Worm (Caenorhabditis elegans) whole organism, midembryonic: ENCODE results near the gene srd-35.
A peak's percentile ranks its signal among the peaks of the same experiment; 100 is the strongest.

Source experiments
- T22C8.4 ChIP-seq: fragments of 200-800 bp; sonication (Bioruptor generic); IDR thresholded peaks from 2 replicates; pipeline ENCODE4 v1.3.6; 2022; ENCODE audit warnings: missing genetic modification characterization, missing compliant biosample characterization
- cog-1 ChIP-seq: sonication (generic microtip); optimal IDR thresholded peaks from 2 replicates; lab custom pipeline; 2016; ENCODE audit warnings: missing genetic modification characterization, missing compliant biosample characterization
- flt-1 ChIP-seq: fragments of 200-800 bp; sonication (Bioruptor generic); IDR thresholded peaks from 2 replicates; pipeline ENCODE4 v1.3.6; 2022; ENCODE audit warnings: missing genetic modification characterization, missing compliant biosample characterization
- klf-2 ChIP-seq: fragments of 200-800 bp; sonication (Bioruptor generic); conservative IDR thresholded peaks from 2 replicates; pipeline ENCODE4 v1.3.6; 2022; ENCODE audit warnings: missing genetic modification reagents, missing genetic modification characterization, missing compliant biosample characterization
- med-1 ChIP-seq: sonication (generic microtip); optimal IDR thresholded peaks from 2 replicates; lab custom pipeline; 2017; ENCODE audit warnings: missing genetic modification characterization, mild to moderate bottlenecking, missing compliant biosample characterization, antibody characterized with exemption, missing genetic modification reagents; ENCODE audit not compliant: insufficient read depth
- ref-1 ChIP-seq: fragments of 200-800 bp; sonication (Bioruptor generic); conservative IDR thresholded peaks from 2 replicates; pipeline ENCODE4 v1.3.6; 2022; ENCODE audit warnings: missing genetic modification reagents, missing genetic modification characterization, missing compliant biosample characterization
- tab-1 ChIP-seq: fragments of 200-800 bp; sonication (Bioruptor generic); IDR thresholded peaks from 2 replicates; pipeline ENCODE4 v1.3.6; 2022; ENCODE audit warnings: missing genetic modification characterization, missing compliant biosample characterization
- ztf-23 ChIP-seq: fragments of 200-800 bp; sonication (Bioruptor generic); IDR thresholded peaks from 2 replicates; pipeline ENCODE4 v1.3.6; 2022; ENCODE audit warnings: missing genetic modification reagents, missing genetic modification characterization, missing compliant biosample characterization
- ztf-29 ChIP-seq: fragments of 200-800 bp; sonication (Bioruptor generic); IDR thresholded peaks from 2 replicates; pipeline ENCODE4 v1.3.6; 2022; ENCODE audit warnings: missing genetic modification reagents, missing genetic modification characterization, missing compliant biosample characterization

Gene srd-35

ce11 chrV:13006754-13007153, 42.6 kb downstream of the srd-35 start:
- TF ChIP-seq ref-1, result no peak
- TF ChIP-seq ztf-23, result no peak
- TF ChIP-seq cog-1 (tag; lab: Kevin White, UChicago), result no peak
- TF ChIP-seq klf-2 (GFP tag; lab: Robert Waterston, UW), result no peak
- TF ChIP-seq T22C8.4 (GFP tag; lab: Robert Waterston, UW), result no peak
- no peak for TF ChIP-seq ztf-29
- TF ChIP-seq tab-1, result no peak
- TF ChIP-seq med-1 (GFP tag; lab: Kevin White, UChicago), result no peak
- no peak for TF ChIP-seq flt-1

- TF ChIP-seq klf-2 (GFP tag; lab: Robert Waterston, UW) (no peak), tab-1 (no peak), T22C8.4 (GFP tag; lab: Robert Waterston, UW) (no peak), flt-1 (no peak), cog-1 (tag; lab: Kevin White, UChicago) (no peak), ref-1 (no peak), ztf-23 (no peak), med-1 (GFP tag; lab: Kevin White, UChicago) (no peak), ztf-29 (no peak)
These were observed 44.6 kb downstream of the srd-35 start, which contains the start of gene F15B9.10 for ce11 chrV:13008825-13009224. Gene F15B9.10, minus strand, starts transcription at chrV:13008925.

ce11 chrV:13009271-13009670, 45.1 kb downstream of the srd-35 start:
- no peak for TF ChIP-seq ref-1
- TF ChIP-seq med-1 (GFP tag; lab: Kevin White, UChicago), result no peak
- TF ChIP-seq ztf-23, result no peak
- no peak for TF ChIP-seq T22C8.4 (GFP tag; lab: Robert Waterston, UW)
- TF ChIP-seq tab-1, result no peak
- no peak for TF ChIP-seq ztf-29
- TF ChIP-seq klf-2 (GFP tag; lab: Robert Waterston, UW), result no peak
- TF ChIP-seq cog-1 (tag; lab: Kevin White, UChicago), result no peak
- no peak for TF ChIP-seq flt-1

ce11 chrV:13009843-13010242, 45.7 kb downstream of the srd-35 start:
- TF ChIP-seq cog-1 (tag; lab: Kevin White, UChicago) (peak; percentile 16), tab-1 (no peak)

ce11 chrV:13011904-13012303, 47.7 kb downstream of the srd-35 start:
- no peak for TF ChIP-seq flt-1
- TF ChIP-seq ztf-29, result no peak
- no peak for TF ChIP-seq ztf-23
- TF ChIP-seq ref-1, result no peak
- TF ChIP-seq klf-2 (GFP tag; lab: Robert Waterston, UW), result no peak
- TF ChIP-seq tab-1, result no peak
- TF ChIP-seq cog-1 (tag; lab: Kevin White, UChicago), result no peak
- TF ChIP-seq T22C8.4 (GFP tag; lab: Robert Waterston, UW), result no peak
- no peak for TF ChIP-seq med-1 (GFP tag; lab: Kevin White, UChicago)

- TF ChIP-seq flt-1 (no peak), tab-1 (no peak), ztf-29 (no peak), ref-1 (no peak), ztf-23 (no peak), klf-2 (GFP tag; lab: Robert Waterston, UW) (no peak), med-1 (GFP tag; lab: Kevin White, UChicago) (no peak), T22C8.4 (GFP tag; lab: Robert Waterston, UW) (no peak), cog-1 (tag; lab: Kevin White, UChicago) (no peak)
These were observed 49.0 kb downstream of the srd-35 start, which contains the start of gene try-10 for ce11 chrV:13013158-13013557. Gene try-10, minus strand, starts transcription at chrV:13013258.

ce11 chrV:13013844-13014243, 49.7 kb downstream of the srd-35 start, which contains the start of gene F15B9.6:
Gene F15B9.6, plus strand, starts transcription at chrV:13014144.
- TF ChIP-seq ztf-23, result no peak
- no peak for TF ChIP-seq ztf-29
- no peak for TF ChIP-seq med-1 (GFP tag; lab: Kevin White, UChicago)
- no peak for TF ChIP-seq cog-1 (tag; lab: Kevin White, UChicago)
